Worm (Caenorhabditis elegans): ENCODE measurements around the gene F54G2.1.

ce11 chrX:2663798-2664197 is 375 bp downstream of the F54G2.1 start:
- no peak for TF ChIP-seq nfya-1 (tag; optimal IDR thresholded peaks at IDR 0.05)
- no peak for TF ChIP-seq ceh-6 (GFP tag; optimal IDR thresholded peaks at IDR 0.05)
- no peak for TF ChIP-seq ceh-14 (tag; optimal IDR thresholded peaks at IDR 0.05)

Data from whole organism, late embryonic.